Fruit fly (Drosophila melanogaster) whole organism, prepupa: ENCODE results near the gene Prp39.

Experiments
- Blimp-1 ChIP-seq: fragments of 200-800 bp; sonication (Bioruptor generic); optimal IDR thresholded peaks from 3 replicates; lab custom pipeline; 2017; ENCODE audit warnings: missing biosample characterization, missing genetic modification characterization, mild to moderate bottlenecking, moderate library complexity, missing genetic modification reagents
- CG10669 ChIP-seq: fragments of 200-800 bp; sonication (Bioruptor generic); optimal IDR thresholded peaks from 3 replicates; lab custom pipeline; 2018; ENCODE audit warnings: missing biosample characterization, mild to moderate bottlenecking, missing genetic modification characterization, moderate library complexity
- CG11294 ChIP-seq: fragments of 200-800 bp; sonication (Bioruptor generic); IDR thresholded peaks from 2 replicates; pipeline ENCODE4 v1.3.6; 2022; ENCODE audit warnings: missing biosample characterization, missing genetic modification characterization
- CG11762 ChIP-seq: fragments of 200-800 bp; sonication (Bioruptor generic); optimal IDR thresholded peaks from 3 replicates; lab custom pipeline; 2016; ENCODE audit warnings: missing biosample characterization, missing genetic modification characterization; ENCODE audit not compliant: insufficient read depth
- CG15336 ChIP-seq: fragments of 200-800 bp; sonication (Bioruptor generic); IDR thresholded peaks from 2 replicates; pipeline ENCODE4 v1.3.6; 2022; ENCODE audit warnings: missing biosample characterization, missing genetic modification characterization
- CG1621 ChIP-seq: fragments of 200-800 bp; sonication (Bioruptor generic); optimal IDR thresholded peaks from 3 replicates; lab custom pipeline; 2018; ENCODE audit warnings: missing biosample characterization, mild to moderate bottlenecking, missing genetic modification characterization
- CG16779 ChIP-seq: fragments of 200-800 bp; sonication (Bioruptor generic); optimal IDR thresholded peaks from 3 replicates; lab custom pipeline; 2017; ENCODE audit warnings: missing biosample characterization, mild to moderate bottlenecking, missing genetic modification characterization
- CG3032 ChIP-seq: fragments of 200-800 bp; optimal IDR thresholded peaks from 2 replicates; lab custom pipeline; 2019; ENCODE audit warnings: missing biosample characterization, mild to moderate bottlenecking, missing genetic modification characterization, moderate library complexity
- CG31627 ChIP-seq: fragments of 200-800 bp; sonication (Bioruptor generic); optimal IDR thresholded peaks from 3 replicates; lab custom pipeline; 2016; ENCODE audit warnings: missing biosample characterization, missing genetic modification characterization
- CG32006 ChIP-seq: fragments of 200-800 bp; sonication (Bioruptor generic); optimal IDR thresholded peaks from 3 replicates; lab custom pipeline; 2017; ENCODE audit warnings: missing biosample characterization, mild to moderate bottlenecking, missing genetic modification characterization
- CG3919 ChIP-seq: fragments of 200-800 bp; sonication (Bioruptor generic); optimal IDR thresholded peaks from 3 replicates; lab custom pipeline; 2016; ENCODE audit warnings: missing biosample characterization, missing genetic modification characterization
- CG4318 ChIP-seq: fragments of 200-800 bp; sonication (Bioruptor generic); optimal IDR thresholded peaks from 3 replicates; lab custom pipeline; 2017; ENCODE audit warnings: missing biosample characterization, mild to moderate bottlenecking, missing genetic modification characterization
- CG6163 ChIP-seq: fragments of 200-800 bp; sonication (Bioruptor generic); IDR thresholded peaks from 3 replicates; pipeline ENCODE4 v1.3.6; 2022; ENCODE audit warnings: missing biosample characterization, missing genetic modification characterization
- CG6276 ChIP-seq: fragments of 200-800 bp; sonication (Bioruptor generic); optimal IDR thresholded peaks from 2 replicates; lab custom pipeline; 2017; ENCODE audit warnings: missing biosample characterization, mild to moderate bottlenecking, missing genetic modification characterization
- CG6792 ChIP-seq: fragments of 200-800 bp; sonication (Bioruptor generic); optimal IDR thresholded peaks from 3 replicates; lab custom pipeline; 2016; ENCODE audit warnings: missing biosample characterization, missing genetic modification characterization
- CG6808 ChIP-seq: fragments of 200-800 bp; sonication (Bioruptor generic); optimal IDR thresholded peaks from 3 replicates; lab custom pipeline; 2017; ENCODE audit warnings: missing biosample characterization, missing genetic modification characterization, mild to moderate bottlenecking, moderate library complexity, missing genetic modification reagents
- CG6854 ChIP-seq: fragments of 200-800 bp; sonication (Bioruptor generic); optimal IDR thresholded peaks from 2 replicates; lab custom pipeline; 2017; ENCODE audit warnings: missing biosample characterization, mild to moderate bottlenecking, missing genetic modification characterization
- CG7368 ChIP-seq: fragments of 200-800 bp; sonication (Bioruptor generic); optimal IDR thresholded peaks from 3 replicates; lab custom pipeline; 2016; ENCODE audit warnings: missing biosample characterization, missing genetic modification characterization
- CG8119 ChIP-seq: fragments of 200-800 bp; sonication (Bioruptor generic); IDR thresholded peaks from 3 replicates; pipeline ENCODE4 v1.3.6; 2022; ENCODE audit warnings: missing biosample characterization, missing genetic modification characterization
- CG8319 ChIP-seq: fragments of 200-800 bp; sonication (Bioruptor generic); optimal IDR thresholded peaks from 3 replicates; lab custom pipeline; 2016; ENCODE audit warnings: missing biosample characterization, missing genetic modification characterization
- CG8632 ChIP-seq: fragments of 200-800 bp; sonication (Bioruptor generic); optimal IDR thresholded peaks from 3 replicates; lab custom pipeline; 2016; ENCODE audit warnings: missing biosample characterization, missing genetic modification characterization
- CG9139 ChIP-seq: fragments of 200-800 bp; sonication (Bioruptor generic); optimal IDR thresholded peaks from 3 replicates; lab custom pipeline; 2017; ENCODE audit warnings: missing biosample characterization, mild to moderate bottlenecking, missing genetic modification characterization
- Eip75B ChIP-seq: fragments of 200-800 bp; sonication (Bioruptor generic); optimal IDR thresholded peaks from 3 replicates; lab custom pipeline; 2016; ENCODE audit warnings: missing biosample characterization, missing genetic modification characterization
- Eip78C ChIP-seq: fragments of 200-800 bp; sonication (Bioruptor generic); peaks from one replicate; lab custom pipeline; 2016; ENCODE audit warnings: missing biosample characterization, missing genetic modification characterization
- Ets21C ChIP-seq: fragments of 200-800 bp; sonication (Bioruptor generic); optimal IDR thresholded peaks from 3 replicates; lab custom pipeline; 2016; ENCODE audit warnings: missing biosample characterization, missing genetic modification characterization
- Ets96B ChIP-seq: fragments of 200-800 bp; optimal IDR thresholded peaks from 2 replicates; lab custom pipeline; 2019; ENCODE audit warnings: missing biosample characterization, mild to moderate bottlenecking, missing genetic modification characterization, moderate library complexity
- Gug ChIP-seq: fragments of 200-800 bp; sonication (Bioruptor generic); IDR thresholded peaks from 2 replicates; pipeline ENCODE4 v1.3.6; 2022; ENCODE audit warnings: missing biosample characterization, missing genetic modification characterization
- Hr38 ChIP-seq: sonication (Bioruptor generic); optimal IDR thresholded peaks from 2 replicates; lab custom pipeline; 2016; ENCODE audit warnings: missing biosample characterization, missing genetic modification characterization
- Hr39 ChIP-seq: fragments of 200-800 bp; sonication (Bioruptor generic); optimal IDR thresholded peaks from 2 replicates; lab custom pipeline; 2016; ENCODE audit warnings: missing biosample characterization, missing genetic modification characterization
- Hr4 ChIP-seq: fragments of 200-800 bp; sonication (Bioruptor generic); optimal IDR thresholded peaks from 3 replicates; lab custom pipeline; 2016; ENCODE audit warnings: missing biosample characterization, missing genetic modification characterization
- Lpt ChIP-seq: fragments of 200-800 bp; sonication (Bioruptor generic); optimal IDR thresholded peaks from 3 replicates; lab custom pipeline; 2016; ENCODE audit warnings: missing biosample characterization, missing genetic modification characterization
- Met ChIP-seq: fragments of 200-800 bp; sonication (Bioruptor generic); optimal IDR thresholded peaks from 3 replicates; lab custom pipeline; 2016; ENCODE audit warnings: missing biosample characterization, missing genetic modification characterization
- OdsH ChIP-seq: fragments of 200-800 bp; sonication (Bioruptor generic); optimal IDR thresholded peaks from 3 replicates; lab custom pipeline; 2016; ENCODE audit warnings: missing biosample characterization, missing genetic modification characterization
- Smox ChIP-seq: fragments of 200-800 bp; sonication (Bioruptor generic); optimal IDR thresholded peaks from 3 replicates; lab custom pipeline; 2016; ENCODE audit warnings: missing biosample characterization, missing genetic modification characterization
- Sox102F ChIP-seq: fragments of 200-800 bp; sonication (Bioruptor generic); optimal IDR thresholded peaks from 2 replicates; lab custom pipeline; 2016; ENCODE audit warnings: missing biosample characterization, mild to moderate bottlenecking, missing genetic modification characterization
- Sox15 ChIP-seq: fragments of 200-800 bp; sonication (Bioruptor generic); optimal IDR thresholded peaks from 3 replicates; lab custom pipeline; 2016; ENCODE audit warnings: missing biosample characterization, missing genetic modification characterization
- acj6 ChIP-seq: fragments of 200-800 bp; sonication (Bioruptor generic); optimal IDR thresholded peaks from 3 replicates; lab custom pipeline; 2016; ENCODE audit warnings: missing biosample characterization, missing genetic modification characterization
- cyc ChIP-seq: fragments of 200-800 bp; sonication (Bioruptor generic); optimal IDR thresholded peaks from 3 replicates; lab custom pipeline; 2016; ENCODE audit warnings: missing biosample characterization, missing genetic modification characterization
- dac ChIP-seq: fragments of 200-800 bp; sonication (Bioruptor generic); optimal IDR thresholded peaks from 2 replicates; lab custom pipeline; 2017; ENCODE audit warnings: missing biosample characterization, mild to moderate bottlenecking, missing genetic modification characterization
- dsx ChIP-seq: fragments of 200-800 bp; optimal IDR thresholded peaks from 3 replicates; lab custom pipeline; 2019; ENCODE audit warnings: missing biosample characterization, mild to moderate bottlenecking, missing genetic modification characterization, moderate library complexity; ENCODE audit not compliant: poor library complexity, severe bottlenecking
- eg ChIP-seq: fragments of 200-800 bp; sonication (Bioruptor generic); IDR thresholded peaks from 3 replicates; pipeline ENCODE4 v1.3.6; 2022; ENCODE audit warnings: missing biosample characterization, missing genetic modification characterization
- esn ChIP-seq: fragments of 200-800 bp; sonication (Bioruptor generic); optimal IDR thresholded peaks from 2 replicates; lab custom pipeline; 2016; ENCODE audit warnings: missing biosample characterization, mild to moderate bottlenecking, missing genetic modification characterization, moderate library complexity
- fd59A ChIP-seq: fragments of 200-800 bp; sonication (Bioruptor generic); optimal IDR thresholded peaks from 2 replicates; lab custom pipeline; 2017; ENCODE audit warnings: missing biosample characterization, mild to moderate bottlenecking, missing genetic modification characterization, missing genetic modification reagents
- fd85E ChIP-seq: fragments of 200-800 bp; sonication (Bioruptor generic); optimal IDR thresholded peaks from 3 replicates; lab custom pipeline; 2016; ENCODE audit warnings: missing biosample characterization, missing genetic modification characterization
- fkh ChIP-seq: fragments of 200-800 bp; sonication (Bioruptor generic); optimal IDR thresholded peaks from 3 replicates; lab custom pipeline; 2017; ENCODE audit warnings: missing biosample characterization, mild to moderate bottlenecking, missing genetic modification characterization, moderate library complexity
- lz ChIP-seq: fragments of 200-800 bp; sonication (Bioruptor generic); optimal IDR thresholded peaks from 3 replicates; lab custom pipeline; 2016; ENCODE audit warnings: missing biosample characterization, missing genetic modification characterization
- net ChIP-seq: fragments of 200-800 bp; sonication (Bioruptor generic); optimal IDR thresholded peaks from 3 replicates; lab custom pipeline; 2016; ENCODE audit warnings: missing biosample characterization, missing genetic modification characterization
- pdm3 ChIP-seq: fragments of 200-800 bp; sonication (Bioruptor generic); optimal IDR thresholded peaks from 3 replicates; lab custom pipeline; 2016; ENCODE audit warnings: missing biosample characterization, missing genetic modification characterization
- ss ChIP-seq, 2 experiments: fragments of 200-800 bp; sonication (Bioruptor generic); optimal IDR thresholded peaks; 2 replicates in 1 of 2; 3 replicates in 1 of 2; lab custom pipeline; 2017 to 2018; ENCODE audit warnings: mild to moderate bottlenecking in 2 of 2, missing biosample characterization in 2 of 2, missing genetic modification characterization in 2 of 2, moderate library complexity in 1 of 2
- svp ChIP-seq: fragments of 200-800 bp; sonication (Bioruptor generic); peaks from one replicate; lab custom pipeline; 2016; ENCODE audit warnings: missing biosample characterization, missing genetic modification characterization
- topi ChIP-seq: fragments of 200-800 bp; sonication (Bioruptor generic); optimal IDR thresholded peaks from 3 replicates; lab custom pipeline; 2016; ENCODE audit warnings: missing biosample characterization, missing genetic modification characterization

Prp39 gene

dm6 chr3R:28811677-28812465, at the start of gene Prp39:
Prp39 (plus strand) TSS chr3R:28812102.
- TF ChIP-seq CG9139 (no peak), CG4318 (GFP tag; lab: Kevin White, UChicago) (no peak), CG6854 (GFP tag; lab: Kevin White, UChicago) (no peak), CG6808 (GFP tag; lab: Kevin White, UChicago) (no peak), fd85E (no peak), CG11762 (GFP tag; lab: Kevin White, UChicago) (no peak), CG15336 (GFP tag; lab: Robert Waterston, UW) (no peak), Smox (GFP tag; lab: Kevin White, UChicago) (no peak), CG10669 (GFP tag; lab: Kevin White, UChicago) (no peak), CG11294 (GFP tag; lab: Robert Waterston, UW) (no peak), CG6792 (GFP tag; lab: Kevin White, UChicago) (no peak), Gug (GFP tag; lab: Robert Waterston, UW) (no peak), pdm3 (no peak), CG3919 (GFP tag; lab: Kevin White, UChicago) (no peak), CG8319 (GFP tag; lab: Kevin White, UChicago) (no peak), acj6 (GFP tag; lab: Kevin White, UChicago) (peak; percentile 22), Hr39 (peak; percentile 10), CG8119 (no peak), esn (GFP tag; lab: Kevin White, UChicago) (peak; percentile 41), topi (peak; percentile 9), lz (GFP tag; lab: Kevin White, UChicago) (peak; percentile 14), dsx (GFP tag; lab: Kevin White, UChicago) (no peak), CG6163 (GFP tag; lab: Robert Waterston, UW) (0 out of 3 replicates have a peak, but pooled peaks have one; percentile 17), CG8632 (GFP tag; lab: Kevin White, UChicago) (no peak), CG1621 (tag; lab: Kevin White, UChicago) (no peak), Lpt (GFP tag; lab: Kevin White, UChicago) (no peak), svp (GFP tag; lab: Kevin White, UChicago) (no peak), Blimp-1 (GFP tag; lab: Kevin White, UChicago) (no peak), dac (no peak), Eip75B (GFP tag; lab: Kevin White, UChicago) (no peak), Sox102F (GFP tag; lab: Kevin White, UChicago) (no peak), CG32006 (GFP tag; lab: Kevin White, UChicago) (no peak), CG16779 (no peak), CG7368 (GFP tag; lab: Kevin White, UChicago) (no peak), ss (GFP tag; optimal IDR thresholded peaks at IDR 0.05; lab: Kevin White, UChicago) (no peak), fd59A (GFP tag; lab: Kevin White, UChicago) (no peak), Hr38 (GFP tag; lab: Kevin White, UChicago) (no peak), net (GFP tag; lab: Kevin White, UChicago) (no peak), Hr4 (no peak), fkh (GFP tag; lab: Kevin White, UChicago) (peak; percentile 78), Sox15 (GFP tag; lab: Kevin White, UChicago) (no peak), CG6276 (no peak), Ets96B (tag; lab: Kevin White, UChicago) (peak; percentile 20), Met (GFP tag; lab: Kevin White, UChicago) (no peak), cyc (GFP tag; lab: Kevin White, UChicago) (peak; percentile 5), Eip78C (GFP tag; lab: Kevin White, UChicago) (no peak), OdsH (GFP tag; lab: Kevin White, UChicago) (no peak), CG3032 (tag; lab: Kevin White, UChicago) (no peak), Ets21C (GFP tag; lab: Kevin White, UChicago) (no peak), eg (peak; percentile 34; the same call in 1 of the 3 replicates), CG31627 (peak; percentile 1)
